Worm (Caenorhabditis elegans): ENCODE results near the gene Y38H6C.13.
"Not testable (repeated sequence)": the region's sequence is repeated elsewhere in the genome, so short reads cannot be mapped to it uniquely, and the experiment has no call there.

Y38H6C.13 gene

ce11 chrV:20506542-20506941, 21.1 kb upstream of the Y38H6C.13 start:
- TF ChIP-seq zfh-2 (GFP tag; conservative IDR thresholded peaks at IDR 0.05) (peak; percentile 67; the same call in 1 of the 2 replicates), gei-17 (GFP tag; optimal IDR thresholded peaks at IDR 0.05) (no peak), snpc-1.3 (tag; optimal IDR thresholded peaks at IDR 0.05; ENCODE audit: insufficient read depth) (no peak), nhr-120 (GFP tag; IDR thresholded peaks at IDR 0.05) (no peak), F39B2.1 (GFP tag; IDR thresholded peaks at IDR 0.05) (no peak), egrh-3 (GFP tag; IDR thresholded peaks at IDR 0.05) (peak; percentile 21; the same call in 1 of the 2 replicates)

ce11 chrV:20509427-20509826, 18.2 kb upstream of the Y38H6C.13 start:
- TF ChIP-seq egrh-3 (GFP tag; IDR thresholded peaks at IDR 0.05) = no peak
- no peak for TF ChIP-seq ztf-26 (tag; optimal IDR thresholded peaks at IDR 0.05)
- TF ChIP-seq nhr-120 (GFP tag; IDR thresholded peaks at IDR 0.05) = 0 out of 2 replicates have a peak, but pooled peaks have one; percentile 46
- no peak for TF ChIP-seq snpc-1.3 (tag; optimal IDR thresholded peaks at IDR 0.05; ENCODE audit: insufficient read depth)
- TF ChIP-seq zfh-2 (GFP tag; conservative IDR thresholded peaks at IDR 0.05) = peak; percentile 56; the same call in 1 of the 2 replicates

ce11 chrV:20513661-20514060, 13.9 kb upstream of the Y38H6C.13 start, which contains the start of gene Y38H6C.8:
TSS of gene Y38H6C.8 (plus strand) at chrV:20513961.
- not testable (repeated sequence) for TF ChIP-seq C06A6.2 (GFP tag; conservative IDR thresholded peaks at IDR 0.05); F37B4.10 (GFP tag; IDR thresholded peaks at IDR 0.05); ets-4 (GFP tag; optimal IDR thresholded peaks at IDR 0.05)

ce11 chrV:20514483-20514882, 13.1 kb upstream of the Y38H6C.13 start:
- TF ChIP-seq attf-3 (GFP tag; conservative IDR thresholded peaks at IDR 0.05) = no peak
- no peak for TF ChIP-seq snpc-3.4 (tag; optimal IDR thresholded peaks at IDR 0.05)
- TF ChIP-seq let-607 (tag; optimal IDR thresholded peaks at IDR 0.05) = no peak
- no peak for TF ChIP-seq sptf-2 (GFP tag; optimal IDR thresholded peaks at IDR 0.05)
- TF ChIP-seq ekl-4 (GFP tag; IDR thresholded peaks at IDR 0.05) = no peak
- no peak for TF ChIP-seq F57A8.1 (GFP tag; optimal IDR thresholded peaks at IDR 0.05)

- peak; percentile 36; the same call in 1 of the 2 replicates for TF ChIP-seq zfh-2 (GFP tag; conservative IDR thresholded peaks at IDR 0.05)
- TF ChIP-seq Y79H2A.3 (GFP tag; conservative IDR thresholded peaks at IDR 0.05) = no peak
These were observed 10.6 kb upstream of the Y38H6C.13 start for ce11 chrV:20517005-20517404.

ce11 chrV:20518927-20519326, 8.7 kb upstream of the Y38H6C.13 start, which contains the start of gene Y38H6C.25:
TSS of gene Y38H6C.25 (plus strand) at chrV:20519227.
- TF ChIP-seq lin-54 (GFP tag; optimal IDR thresholded peaks at IDR 0.05) (no peak), ekl-4 (GFP tag; IDR thresholded peaks at IDR 0.05) (no peak), lsy-27 (tag; optimal IDR thresholded peaks at IDR 0.05; ENCODE audit: borderline replicate concordance, insufficient read depth) (no peak), akir-1 (GFP tag; optimal IDR thresholded peaks at IDR 0.05) (no peak), lin-40 (tag; optimal IDR thresholded peaks at IDR 0.05) (no peak), lag-1 (GFP tag; IDR thresholded peaks at IDR 0.05) (no peak), mes-4 (tag; optimal IDR thresholded peaks at IDR 0.05) (no peak), zfh-2 (GFP tag; conservative IDR thresholded peaks at IDR 0.05) (no peak), ztf-3 (GFP tag; optimal IDR thresholded peaks at IDR 0.05) (no peak), aptf-3 (GFP tag; IDR thresholded peaks at IDR 0.05) (no peak), sdz-38 (tag; optimal IDR thresholded peaks at IDR 0.05) (no peak), ceh-91 (GFP tag; IDR thresholded peaks at IDR 0.05) (no peak), T26A5.8 (tag; optimal IDR thresholded peaks at IDR 0.05) (no peak), ama-1 (optimal IDR thresholded peaks at IDR 0.05) (no peak), ama-1 (GFP tag; optimal IDR thresholded peaks at IDR 0.05) (no peak), sptf-2 (GFP tag; optimal IDR thresholded peaks at IDR 0.05) (no peak)

Measured in whole organism, young adult.